Worm (Caenorhabditis elegans) whole organism, L1 larva: ENCODE data around the gene ssq-3.
A peak's percentile ranks its signal among the peaks of the same experiment; 100 is the strongest.

ENCODE experiments used
- C16A3.4 ChIP-seq: fragments of 150-350 bp; optimal IDR thresholded peaks from 2 replicates; lab custom pipeline; 2014; ENCODE audit warnings: missing biosample characterization, missing genetic modification characterization
- F16B12.6 ChIP-seq: fragments of 150-350 bp; optimal IDR thresholded peaks from 2 replicates; lab custom pipeline; 2014; ENCODE audit warnings: missing biosample characterization, missing genetic modification characterization
- Y116A8C.19 ChIP-seq: sonication (generic microtip); optimal IDR thresholded peaks from 2 replicates; lab custom pipeline; 2016; ENCODE audit warnings: missing compliant biosample characterization, missing genetic modification characterization, borderline replicate concordance
- aha-1 ChIP-seq: fragments of 150-350 bp; optimal IDR thresholded peaks from 2 replicates; lab custom pipeline; 2014; ENCODE audit warnings: missing biosample characterization, missing genetic modification characterization
- alr-1 ChIP-seq: fragments of 200-800 bp; sonication (Bioruptor generic); optimal IDR thresholded peaks from 2 replicates; lab custom pipeline; 2018; ENCODE audit warnings: borderline replicate concordance, mild to moderate bottlenecking, missing genetic modification characterization, missing compliant biosample characterization
- aly-2 ChIP-seq: fragments of 150-350 bp; optimal IDR thresholded peaks from 2 replicates; lab custom pipeline; 2014; ENCODE audit warnings: missing biosample characterization, missing genetic modification characterization
- ama-1 ChIP-seq: fragments of 150-350 bp; optimal IDR thresholded peaks from 2 replicates; lab custom pipeline; 2014
- blmp-1 ChIP-seq: fragments of 150-350 bp; optimal IDR thresholded peaks from 2 replicates; lab custom pipeline; 2014; ENCODE audit warnings: missing biosample characterization, missing genetic modification characterization
- ceh-63 ChIP-seq: fragments of 200-800 bp; sonication (Bioruptor generic); optimal IDR thresholded peaks from 2 replicates; lab custom pipeline; 2018; ENCODE audit warnings: mild to moderate bottlenecking, missing genetic modification characterization, missing compliant biosample characterization
- ceh-82 ChIP-seq, 3 experiments: fragments of 150-350 bp in 1 of 3; sonication (generic microtip) in 2 of 3; optimal IDR thresholded peaks; 2 replicates each; lab custom pipeline; 2014 to 2017; ENCODE audit warnings: missing biosample characterization in 3 of 3, missing genetic modification characterization in 3 of 3
- ceh-88 ChIP-seq: fragments of 200-800 bp; sonication (Bioruptor generic); IDR thresholded peaks from 2 replicates; pipeline ENCODE4 v1.3.6; 2022; ENCODE audit warnings: missing genetic modification characterization, missing compliant biosample characterization
- dpl-1 ChIP-seq, 3 experiments: fragments of 150-350 bp in 2 of 3; sonication (generic microtip) in 1 of 3; optimal IDR thresholded peaks; 2 replicates each; lab custom pipeline; 2014 to 2017; ENCODE audit warnings: missing biosample characterization in 3 of 3, missing genetic modification characterization in 3 of 3, missing genetic modification reagents in 3 of 3
- efl-1 ChIP-seq, 4 experiments: fragments of 150-350 bp; optimal IDR thresholded peaks in 3 of 4; peaks in 1 of 4; 1 replicate in 1 of 4; 2 replicates in 3 of 4; lab custom pipeline; 2014; ENCODE audit warnings: missing biosample characterization in 2 of 4, missing genetic modification characterization in 2 of 4, missing genetic modification reagents in 2 of 4
- efl-3 ChIP-seq: fragments of 200-800 bp; sonication (Bioruptor generic); optimal IDR thresholded peaks from 2 replicates; lab custom pipeline; 2018; ENCODE audit warnings: mild to moderate bottlenecking, missing genetic modification characterization, missing compliant biosample characterization
- elt-2 ChIP-seq: sonication (generic microtip); optimal IDR thresholded peaks from 2 replicates; lab custom pipeline; 2016; ENCODE audit warnings: missing genetic modification characterization, mild to moderate bottlenecking, inconsistent platforms, missing compliant biosample characterization, missing genetic modification reagents
- fkh-4 ChIP-seq: sonication (generic microtip); optimal IDR thresholded peaks from 2 replicates; lab custom pipeline; 2016; ENCODE audit warnings: missing compliant biosample characterization, missing genetic modification characterization, borderline replicate concordance
- fos-1 ChIP-seq: fragments of 150-350 bp; optimal IDR thresholded peaks from 2 replicates; lab custom pipeline; 2014; ENCODE audit warnings: missing biosample characterization, missing genetic modification characterization
- grh-1 ChIP-seq: fragments of 200-800 bp; sonication (Bioruptor generic); IDR thresholded peaks from 2 replicates; pipeline ENCODE4 v1.3.6; 2022; ENCODE audit warnings: missing genetic modification reagents, missing genetic modification characterization, missing compliant biosample characterization
- hlh-17 ChIP-seq: fragments of 200-800 bp; sonication (Bioruptor generic); optimal IDR thresholded peaks from 2 replicates; lab custom pipeline; 2018; ENCODE audit warnings: missing genetic modification characterization, mild to moderate bottlenecking, missing compliant biosample characterization, moderate library complexity, borderline replicate concordance
- hpl-2 ChIP-seq: fragments of 150-350 bp; optimal IDR thresholded peaks from 2 replicates; lab custom pipeline; 2014; ENCODE audit warnings: missing biosample characterization, missing genetic modification reagents, missing genetic modification characterization
- irx-1 ChIP-seq: sonication (generic microtip); optimal IDR thresholded peaks from 2 replicates; lab custom pipeline; 2016; ENCODE audit warnings: missing genetic modification characterization, missing compliant biosample characterization
- isw-1 ChIP-seq: fragments of 200-800 bp; sonication (Bioruptor generic); IDR thresholded peaks from 2 replicates; pipeline ENCODE4 v1.3.6; 2022; ENCODE audit warnings: missing genetic modification characterization, missing compliant biosample characterization
- lin-13 ChIP-seq: fragments of 150-350 bp; optimal IDR thresholded peaks from 2 replicates; lab custom pipeline; 2014; ENCODE audit warnings: missing biosample characterization, missing genetic modification reagents, missing genetic modification characterization
- lin-14 ChIP-seq: fragments of 200-800 bp; sonication (Bioruptor generic); optimal IDR thresholded peaks from 2 replicates; lab custom pipeline; 2018; ENCODE audit warnings: mild to moderate bottlenecking, missing genetic modification characterization, moderate library complexity, missing compliant biosample characterization
- lin-35 ChIP-seq, 2 experiments: fragments of 150-350 bp; optimal IDR thresholded peaks; 2 replicates each; lab custom pipeline; 2014; ENCODE audit warnings: missing biosample characterization in 2 of 2, missing genetic modification characterization in 2 of 2, missing genetic modification reagents in 2 of 2
- lin-39 ChIP-seq: fragments of 150-350 bp; optimal IDR thresholded peaks from 2 replicates; lab custom pipeline; 2014; ENCODE audit warnings: missing biosample characterization, missing genetic modification reagents, missing genetic modification characterization
- mdl-1 ChIP-seq, 2 experiments: fragments of 150-350 bp; optimal IDR thresholded peaks; 2 replicates each; lab custom pipeline; 2014 to 2017; ENCODE audit warnings: missing biosample characterization in 2 of 2, missing genetic modification characterization in 2 of 2, inconsistent platforms in 1 of 2
- mef-2 ChIP-seq: fragments of 150-350 bp; optimal IDR thresholded peaks from 2 replicates; lab custom pipeline; 2014; ENCODE audit warnings: missing biosample characterization, missing genetic modification characterization
- mep-1 ChIP-seq: fragments of 150-350 bp; optimal IDR thresholded peaks from 2 replicates; lab custom pipeline; 2014; ENCODE audit warnings: missing biosample characterization, missing genetic modification characterization
- nhr-11 ChIP-seq: fragments of 150-350 bp; optimal IDR thresholded peaks from 2 replicates; lab custom pipeline; 2014; ENCODE audit warnings: missing biosample characterization, missing genetic modification characterization
- nhr-19 ChIP-seq: fragments of 200-800 bp; sonication (Bioruptor generic); conservative IDR thresholded peaks from 2 replicates; pipeline ENCODE4 v1.3.6; 2022; ENCODE audit warnings: missing genetic modification characterization, missing compliant biosample characterization
- nhr-71 ChIP-seq: sonication (generic microtip); optimal IDR thresholded peaks from 2 replicates; lab custom pipeline; 2016; ENCODE audit warnings: mild to moderate bottlenecking, missing genetic modification characterization, moderate library complexity, missing compliant biosample characterization
- nhr-76 ChIP-seq: sonication (generic microtip); optimal IDR thresholded peaks from 2 replicates; lab custom pipeline; 2017; ENCODE audit warnings: missing biosample characterization, missing genetic modification characterization
- nhr-84 ChIP-seq: sonication (generic microtip); optimal IDR thresholded peaks from 2 replicates; lab custom pipeline; 2017; ENCODE audit warnings: missing biosample characterization, missing genetic modification characterization
- nhr-85 ChIP-seq: sonication (generic microtip); peaks from one replicate; lab custom pipeline; 2016; ENCODE audit warnings: missing genetic modification characterization, inconsistent platforms, missing compliant biosample characterization
- nhr-90 ChIP-seq: sonication (generic microtip); optimal IDR thresholded peaks from 2 replicates; lab custom pipeline; 2016; ENCODE audit warnings: mild to moderate bottlenecking, missing genetic modification characterization, missing compliant biosample characterization; ENCODE audit not compliant: poor library complexity
- pag-3 ChIP-seq: sonication (generic microtip); optimal IDR thresholded peaks from 2 replicates; lab custom pipeline; 2017; ENCODE audit warnings: missing genetic modification characterization, mild to moderate bottlenecking, missing compliant biosample characterization, antibody characterized with exemption, borderline replicate concordance; ENCODE audit not compliant: insufficient read depth
- pax-3 ChIP-seq: fragments of 200-800 bp; sonication (Bioruptor generic); optimal IDR thresholded peaks from 2 replicates; lab custom pipeline; 2018; ENCODE audit warnings: mild to moderate bottlenecking, missing genetic modification characterization, moderate library complexity, missing compliant biosample characterization
- rnt-1 ChIP-seq: sonication (generic microtip); optimal IDR thresholded peaks from 2 replicates; lab custom pipeline; 2016; ENCODE audit warnings: mild to moderate bottlenecking, missing genetic modification characterization, moderate library complexity, missing compliant biosample characterization
- skn-1 ChIP-seq: fragments of 150-350 bp; optimal IDR thresholded peaks from 2 replicates; lab custom pipeline; 2014; ENCODE audit warnings: missing biosample characterization, missing genetic modification characterization
- sox-4 ChIP-seq: sonication (generic microtip); optimal IDR thresholded peaks from 2 replicates; lab custom pipeline; 2016; ENCODE audit warnings: missing genetic modification characterization, missing compliant biosample characterization
- sptf-1 ChIP-seq: fragments of 150-350 bp; optimal IDR thresholded peaks from 2 replicates; lab custom pipeline; 2014; ENCODE audit warnings: missing biosample characterization, missing genetic modification characterization
- swsn-7 ChIP-seq: sonication (generic microtip); optimal IDR thresholded peaks from 2 replicates; lab custom pipeline; 2016; ENCODE audit warnings: missing genetic modification characterization, missing compliant biosample characterization
- unc-62 ChIP-seq: fragments of 150-350 bp; optimal IDR thresholded peaks from 2 replicates; lab custom pipeline; 2014; ENCODE audit warnings: missing biosample characterization, missing genetic modification reagents, missing genetic modification characterization
- unc-86 ChIP-seq: sonication (generic microtip); optimal IDR thresholded peaks from 2 replicates; lab custom pipeline; 2016; ENCODE audit warnings: missing genetic modification characterization, missing compliant biosample characterization
- unc-98 ChIP-seq: fragments of 200-800 bp; sonication (Bioruptor generic); IDR thresholded peaks from 2 replicates; pipeline ENCODE4 v1.3.6; 2022; ENCODE audit warnings: missing genetic modification characterization, missing compliant biosample characterization
- vab-15 ChIP-seq: sonication (generic microtip); optimal IDR thresholded peaks from 2 replicates; lab custom pipeline; 2017; ENCODE audit warnings: missing genotype, mild to moderate bottlenecking, missing genetic modification characterization, missing compliant biosample characterization
- zip-4 ChIP-seq: fragments of 200-800 bp; sonication (Bioruptor generic); optimal IDR thresholded peaks from 2 replicates; lab custom pipeline; 2018; ENCODE audit warnings: mild to moderate bottlenecking, missing genetic modification characterization, moderate library complexity, missing compliant biosample characterization
- ztf-4 ChIP-seq: fragments of 150-350 bp; optimal IDR thresholded peaks from 2 replicates; lab custom pipeline; 2014; ENCODE audit warnings: missing biosample characterization, missing genetic modification characterization

ssq-3 gene

ce11 chrIV:7103211-7103679 lies 8.2 kb upstream of the ssq-3 start, which contains the start of the genes rde-8 and ZC477.3 (continued):
- TF ChIP-seq lin-13 (peak; percentile 34), irx-1 (peak; percentile 85), ztf-4 (tag; lab: Kevin White, UChicago) (no peak), mdl-1 (tag; optimal IDR thresholded peaks at IDR 0.05; lab: Kevin White, UChicago) (peak in 1 of 2 experiments; percentile 62), nhr-71 (peak; percentile 90), Y116A8C.19 (no peak), pag-3 (tag; lab: Kevin White, UChicago) (no peak), elt-2 (tag; lab: Kevin White, UChicago) (peak; percentile 52), rnt-1 (peak; percentile 89), mef-2 (tag; lab: Kevin White, UChicago) (no peak), aly-2 (tag; lab: Kevin White, UChicago) (peak; percentile 57), F16B12.6 (peak; percentile 48), ceh-82 (tag; optimal IDR thresholded peaks at IDR 0.05; lab: Kevin White, UChicago) (peak; percentile 46 to 85 (median 55)), unc-98 (GFP tag; lab: Robert Waterston, UW) (no peak), unc-62 (GFP tag; lab: Kevin White, UChicago) (no peak), nhr-84 (no peak), pax-3 (tag; lab: Kevin White, UChicago) (no peak), sptf-1 (tag; lab: Kevin White, UChicago) (no peak), aha-1 (tag; lab: Kevin White, UChicago) (no peak), vab-15 (no peak), isw-1 (peak; percentile 56), skn-1 (tag; lab: Kevin White, UChicago) (peak; percentile 74), fos-1 (tag; lab: Kevin White, UChicago) (peak; percentile 9), efl-1 (optimal IDR thresholded peaks at IDR 0.05; lab: Kevin White, UChicago) (peak; percentile 76 to 83), efl-1 (GFP tag; optimal IDR thresholded peaks at IDR 0.05 in 1 of 2; lab: Kevin White, UChicago) (peak; percentile 76 to 97), nhr-11 (peak; percentile 37), swsn-7 (tag; lab: Kevin White, UChicago) (peak; percentile 85), grh-1 (peak; percentile 67), ceh-88 (GFP tag; lab: Robert Waterston, UW) (peak; percentile 38), ama-1 (lab: Kevin White, UChicago) (peak; percentile 17), efl-3 (GFP tag; lab: Kevin White, UChicago) (peak; percentile 35), nhr-19 (GFP tag; lab: Robert Waterston, UW) (peak; percentile 78), fkh-4 (tag; lab: Kevin White, UChicago) (peak; percentile 58), nhr-85 (peak; percentile 68), ceh-63 (no peak), lin-14 (GFP tag; lab: Kevin White, UChicago) (no peak), lin-39 (tag; lab: Kevin White, UChicago) (peak; percentile 64), zip-4 (GFP tag; lab: Kevin White, UChicago) (peak; percentile 45), sox-4 (tag; lab: Kevin White, UChicago) (peak; percentile 49), mep-1 (peak; percentile 94), nhr-90 (tag; lab: Kevin White, UChicago) (peak; percentile 85), blmp-1 (tag; lab: Kevin White, UChicago) (peak; percentile 57), unc-86 (tag; lab: Kevin White, UChicago) (peak; percentile 78), dpl-1 (GFP tag; optimal IDR thresholded peaks at IDR 0.05; lab: Kevin White, UChicago) (peak; percentile 63 to 83 (median 80)), C16A3.4 (tag; lab: Kevin White, UChicago) (peak; percentile 71), lin-35 (GFP tag; optimal IDR thresholded peaks at IDR 0.05; lab: Kevin White, UChicago) (peak; percentile 79 to 86), hpl-2 (GFP tag; lab: Kevin White, UChicago) (no peak), nhr-76 (tag; lab: Kevin White, UChicago) (no peak), alr-1 (tag; lab: Kevin White, UChicago) (no peak), hlh-17 (GFP tag; lab: Kevin White, UChicago) (no peak)
